Fruit fly (Drosophila melanogaster) whole organism, embryonic: ENCODE measurements around the gene Pisd.

ENCODE experiments used
- Antp ChIP-seq: fragments of 200-800 bp; sonication (Bioruptor generic); optimal IDR thresholded peaks from 3 replicates; lab custom pipeline; 2016; ENCODE audit warnings: missing biosample characterization, missing genetic modification characterization
- Atf3 ChIP-seq: fragments of 200-800 bp; sonication (Bioruptor generic); optimal IDR thresholded peaks from 3 replicates; lab custom pipeline; 2016; ENCODE audit warnings: missing biosample characterization, missing genetic modification characterization
- B-H2 ChIP-seq: fragments of 200-800 bp; sonication (Bioruptor generic); optimal IDR thresholded peaks from 2 replicates; lab custom pipeline; 2018; ENCODE audit warnings: missing biosample characterization, mild to moderate bottlenecking, missing genetic modification characterization
- CG10366 ChIP-seq: fragments of 200-800 bp; sonication (Bioruptor generic); IDR thresholded peaks from 2 replicates; pipeline ENCODE4 v1.3.6; 2022; ENCODE audit warnings: missing biosample characterization, missing genetic modification characterization
- CG12071 ChIP-seq: fragments of 200-800 bp; sonication (Bioruptor generic); optimal IDR thresholded peaks from 3 replicates; lab custom pipeline; 2018; ENCODE audit warnings: missing biosample characterization, mild to moderate bottlenecking, missing genetic modification characterization
- CG12744 ChIP-seq: fragments of 200-800 bp; sonication (Bioruptor generic); optimal IDR thresholded peaks from 2 replicates; lab custom pipeline; 2016; ENCODE audit warnings: missing biosample characterization, missing genetic modification characterization
- CG12942 ChIP-seq: fragments of 200-800 bp; sonication (Bioruptor generic); optimal IDR thresholded peaks from 3 replicates; lab custom pipeline; 2016; ENCODE audit warnings: missing biosample characterization, missing genetic modification characterization
- CG13123 ChIP-seq: fragments of 200-800 bp; sonication (Bioruptor generic); optimal IDR thresholded peaks from 2 replicates; lab custom pipeline; 2016; ENCODE audit warnings: missing biosample characterization, missing genetic modification characterization
- CG13296 ChIP-seq: fragments of 200-800 bp; sonication (Bioruptor generic); optimal IDR thresholded peaks from 3 replicates; lab custom pipeline; 2018; ENCODE audit warnings: missing biosample characterization, mild to moderate bottlenecking, missing genetic modification characterization
- CG14050 ChIP-seq: fragments of 200-800 bp; sonication (Bioruptor generic); IDR thresholded peaks from 3 replicates; pipeline ENCODE4 v1.3.6; 2022; ENCODE audit warnings: missing biosample characterization, missing genetic modification characterization
- CG17361 ChIP-seq: fragments of 200-800 bp; sonication (Bioruptor generic); IDR thresholded peaks from 3 replicates; pipeline ENCODE4 v1.3.6; 2022; ENCODE audit warnings: missing biosample characterization, missing genetic modification characterization
- CG17802 ChIP-seq: fragments of 200-800 bp; sonication (Bioruptor generic); optimal IDR thresholded peaks from 2 replicates; lab custom pipeline; 2018; ENCODE audit warnings: missing biosample characterization, mild to moderate bottlenecking, missing genetic modification characterization, moderate library complexity
- CG2875 ChIP-seq: fragments of 200-800 bp; sonication (Bioruptor generic); optimal IDR thresholded peaks from 2 replicates; lab custom pipeline; 2017; ENCODE audit warnings: missing biosample characterization, mild to moderate bottlenecking, missing genetic modification characterization, missing genetic modification reagents
- CG30431 ChIP-seq: fragments of 200-800 bp; sonication (Bioruptor generic); optimal IDR thresholded peaks from 2 replicates; lab custom pipeline; 2017; ENCODE audit warnings: missing biosample characterization, missing genetic modification characterization
- CG32767 ChIP-seq: fragments of 200-800 bp; sonication (Bioruptor generic); IDR thresholded peaks from 2 replicates; pipeline ENCODE4 v1.3.6; 2022; ENCODE audit warnings: missing biosample characterization, missing genetic modification characterization
- CG43689 ChIP-seq: fragments of 200-800 bp; sonication (Bioruptor generic); IDR thresholded peaks from 2 replicates; pipeline ENCODE4 v1.3.6; 2022; ENCODE audit warnings: missing biosample characterization, missing genetic modification characterization
- CG4854 ChIP-seq: fragments of 200-800 bp; sonication (Bioruptor generic); optimal IDR thresholded peaks from 2 replicates; lab custom pipeline; 2016; ENCODE audit warnings: missing biosample characterization, missing genetic modification characterization, inconsistent platforms
- CG6175 ChIP-seq: fragments of 200-800 bp; sonication (Bioruptor generic); IDR thresholded peaks from 3 replicates; pipeline ENCODE4 v1.3.6; 2022; ENCODE audit warnings: missing biosample characterization, missing genetic modification characterization
- CG8359 ChIP-seq: fragments of 200-800 bp; sonication (Bioruptor generic); optimal IDR thresholded peaks from 2 replicates; lab custom pipeline; 2017; ENCODE audit warnings: missing biosample characterization, mild to moderate bottlenecking, missing genetic modification characterization, borderline replicate concordance
- CoRest ChIP-seq: fragments of 200-800 bp; sonication (Bioruptor generic); optimal IDR thresholded peaks from 3 replicates; lab custom pipeline; 2018; ENCODE audit warnings: missing biosample characterization, mild to moderate bottlenecking, missing genetic modification characterization, moderate library complexity
- Drgx ChIP-seq: fragments of 200-800 bp; sonication (Bioruptor generic); IDR thresholded peaks from 2 replicates; pipeline ENCODE4 v1.3.6; 2022; ENCODE audit warnings: missing biosample characterization, missing genetic modification characterization
- ERR ChIP-seq: fragments of 200-800 bp; sonication (Bioruptor generic); optimal IDR thresholded peaks from 2 replicates; lab custom pipeline; 2016; ENCODE audit warnings: missing biosample characterization, missing genetic modification characterization
- Lhr ChIP-seq: fragments of 200-800 bp; sonication (Bioruptor generic); optimal IDR thresholded peaks from 3 replicates; lab custom pipeline; 2017; ENCODE audit warnings: mild to moderate bottlenecking, missing biosample characterization, missing genetic modification reagents, missing genetic modification characterization
- Mrtf ChIP-seq: fragments of 200-800 bp; sonication (Bioruptor generic); IDR thresholded peaks from 3 replicates; pipeline ENCODE4 v1.3.6; 2022; ENCODE audit warnings: missing biosample characterization, missing genetic modification characterization
- Nf-YB ChIP-seq: fragments of 200-800 bp; sonication (Bioruptor generic); optimal IDR thresholded peaks from 3 replicates; lab custom pipeline; 2019; ENCODE audit warnings: missing biosample characterization, mild to moderate bottlenecking, missing genetic modification characterization, moderate library complexity
- Scr ChIP-seq: fragments of 200-800 bp; sonication (Bioruptor generic); IDR thresholded peaks from 2 replicates; pipeline ENCODE4 v1.3.6; 2022; ENCODE audit warnings: missing biosample characterization, missing genetic modification characterization; ENCODE audit not compliant: partially characterized antibody
- Sox102F ChIP-seq: fragments of 200-800 bp; sonication (Bioruptor generic); optimal IDR thresholded peaks from 2 replicates; lab custom pipeline; 2018; ENCODE audit warnings: missing biosample characterization, mild to moderate bottlenecking, missing genetic modification characterization, moderate library complexity
- TFAM ChIP-seq: fragments of 200-800 bp; sonication (Bioruptor generic); optimal IDR thresholded peaks from 2 replicates; lab custom pipeline; 2017; ENCODE audit warnings: missing biosample characterization, missing genetic modification characterization, inconsistent platforms
- Tbp ChIP-seq: fragments of >200 bp; optimal IDR thresholded peaks from 2 replicates; lab custom pipeline; 2018; ENCODE audit warnings: missing biosample characterization, missing genetic modification characterization
- cad ChIP-seq: fragments of >200 bp; optimal IDR thresholded peaks from 2 replicates; lab custom pipeline; 2017; ENCODE audit warnings: missing biosample characterization, missing genetic modification characterization
- dysf ChIP-seq: fragments of 200-800 bp; sonication (Bioruptor generic); IDR thresholded peaks from 3 replicates; pipeline ENCODE4 v1.3.6; 2022; ENCODE audit warnings: missing biosample characterization, missing genetic modification characterization
- exex ChIP-seq: fragments of 200-800 bp; sonication (Bioruptor generic); optimal IDR thresholded peaks from 4 replicates; lab custom pipeline; 2018; ENCODE audit warnings: missing biosample characterization, mild to moderate bottlenecking, missing genetic modification characterization, moderate library complexity
- grau ChIP-seq: fragments of 200-800 bp; optimal IDR thresholded peaks from 3 replicates; lab custom pipeline; 2019; ENCODE audit warnings: missing biosample characterization, mild to moderate bottlenecking, missing genetic modification characterization, moderate library complexity
- her ChIP-seq: fragments of 200-800 bp; sonication (Bioruptor generic); optimal IDR thresholded peaks from 2 replicates; lab custom pipeline; 2016; ENCODE audit warnings: missing biosample characterization, missing genetic modification characterization
- insv ChIP-seq, 2 experiments: fragments of 200-800 bp; sonication (Bioruptor generic); optimal IDR thresholded peaks; 3 replicates each; lab custom pipeline; 2016 to 2018; ENCODE audit warnings: missing biosample characterization in 2 of 2, missing genetic modification characterization in 2 of 2
- klu ChIP-seq: fragments of 200-800 bp; sonication (Bioruptor generic); IDR thresholded peaks from 2 replicates; pipeline ENCODE4 v1.3.6; 2022; ENCODE audit warnings: missing biosample characterization, missing genetic modification characterization
- kni ChIP-seq: fragments of 200-800 bp; sonication (Bioruptor generic); optimal IDR thresholded peaks from 3 replicates; lab custom pipeline; 2017; ENCODE audit warnings: mild to moderate bottlenecking, missing biosample characterization, missing genetic modification reagents, missing genetic modification characterization
- lbe ChIP-seq: fragments of 200-800 bp; sonication (Bioruptor generic); optimal IDR thresholded peaks from 2 replicates; lab custom pipeline; 2016; ENCODE audit warnings: missing biosample characterization, mild to moderate bottlenecking, missing genetic modification characterization
- lmd ChIP-seq: fragments of 200-800 bp; sonication (Bioruptor generic); IDR thresholded peaks from 2 replicates; pipeline ENCODE4 v1.3.6; 2022; ENCODE audit warnings: missing biosample characterization, missing genetic modification characterization
- lov ChIP-seq, 2 experiments: fragments of 200-800 bp in 1 of 2; fragments of >200 bp in 1 of 2; sonication (Bioruptor generic) in 1 of 2; IDR thresholded peaks in 1 of 2; optimal IDR thresholded peaks in 1 of 2; 2 replicates in 1 of 2; 3 replicates in 1 of 2; pipeline versions ENCODE4 v1.3.6 to Lab custom; 2017 to 2022; ENCODE audit warnings: missing biosample characterization in 1 of 2, missing genetic modification characterization in 1 of 2
- mirr ChIP-seq: fragments of 200-800 bp; sonication (Bioruptor generic); optimal IDR thresholded peaks from 3 replicates; lab custom pipeline; 2018; ENCODE audit warnings: missing biosample characterization, mild to moderate bottlenecking, missing genetic modification characterization
- nerfin-1 ChIP-seq: fragments of 200-800 bp; sonication (Bioruptor generic); optimal IDR thresholded peaks from 3 replicates; lab custom pipeline; 2019; ENCODE audit warnings: missing biosample characterization, mild to moderate bottlenecking, missing genetic modification characterization, moderate library complexity
- nerfin-2 ChIP-seq: fragments of 200-800 bp; sonication (Bioruptor generic); IDR thresholded peaks from 2 replicates; pipeline ENCODE4 v1.3.6; 2022; ENCODE audit warnings: missing biosample characterization, missing genetic modification characterization; ENCODE audit not compliant: partially characterized antibody
- pita ChIP-seq: fragments of 200-800 bp; sonication (Bioruptor generic); optimal IDR thresholded peaks from 2 replicates; lab custom pipeline; 2017; ENCODE audit warnings: missing biosample characterization, mild to moderate bottlenecking, missing genetic modification characterization
- ranshi ChIP-seq: fragments of 200-800 bp; sonication (Bioruptor generic); IDR thresholded peaks from 2 replicates; pipeline ENCODE4 v1.3.6; 2022; ENCODE audit warnings: missing biosample characterization, missing genetic modification characterization
- rib ChIP-seq: fragments of 200-800 bp; sonication (Bioruptor generic); IDR thresholded peaks from 2 replicates; pipeline ENCODE4 v1.3.6; 2022; ENCODE audit warnings: missing biosample characterization, missing genetic modification characterization
- sens-2 ChIP-seq: fragments of 200-800 bp; sonication (Bioruptor generic); IDR thresholded peaks from 2 replicates; pipeline ENCODE4 v1.3.6; 2022; ENCODE audit warnings: missing biosample characterization, missing genetic modification characterization
- tio ChIP-seq: fragments of 200-800 bp; sonication (Bioruptor generic); optimal IDR thresholded peaks from 2 replicates; lab custom pipeline; 2017; ENCODE audit warnings: missing biosample characterization, missing genetic modification characterization, inconsistent platforms
- trem ChIP-seq: fragments of 200-800 bp; optimal IDR thresholded peaks from 3 replicates; lab custom pipeline; 2019; ENCODE audit warnings: missing biosample characterization, mild to moderate bottlenecking, missing genetic modification characterization, moderate library complexity
- wdn ChIP-seq: fragments of 200-800 bp; sonication (Bioruptor generic); IDR thresholded peaks from 2 replicates; pipeline ENCODE4 v1.3.6; 2022; ENCODE audit warnings: missing biosample characterization, missing genetic modification characterization
- wek ChIP-seq: fragments of 200-800 bp; sonication (Bioruptor generic); optimal IDR thresholded peaks from 3 replicates; lab custom pipeline; 2018; ENCODE audit warnings: missing biosample characterization, mild to moderate bottlenecking, missing genetic modification characterization, moderate library complexity
- yki ChIP-seq: fragments of >200 bp; optimal IDR thresholded peaks from 3 replicates; lab custom pipeline; 2018

Pisd gene

dm6 chr3R:24057188-24057587, 6.6 kb downstream of the Pisd start, which contains the start of gene Hsp68 (continued):
- TF ChIP-seq Tbp (peak; percentile 93), rib (GFP tag; lab: Robert Waterston, UW) (no peak), lbe (GFP tag; lab: Kevin White, UChicago) (peak; percentile 25), Mrtf (no peak), Drgx (GFP tag; lab: Robert Waterston, UW) (no peak), Lhr (GFP tag; lab: Kevin White, UChicago) (no peak), trem (tag; lab: Kevin White, UChicago) (peak; percentile 35), klu (GFP tag; lab: Robert Waterston, UW) (no peak), Sox102F (no peak), CG17802 (tag; lab: Kevin White, UChicago) (no peak), wdn (GFP tag; lab: Robert Waterston, UW) (no peak), CG30431 (GFP tag; lab: Kevin White, UChicago) (no peak), sens-2 (GFP tag; lab: Robert Waterston, UW) (no peak), CG2875 (GFP tag; lab: Kevin White, UChicago) (no peak), grau (tag; lab: Kevin White, UChicago) (peak; percentile 23), TFAM (no peak), CG12942 (GFP tag; lab: Kevin White, UChicago) (no peak), exex (no peak), CG6175 (GFP tag; lab: Robert Waterston, UW) (no peak), mirr (GFP tag; lab: Kevin White, UChicago) (peak; percentile 58), CG32767 (GFP tag; lab: Robert Waterston, UW) (no peak), nerfin-1 (tag; lab: Kevin White, UChicago) (peak; percentile 58), CG4854 (GFP tag; lab: Kevin White, UChicago) (no peak), CG12744 (no peak), Antp (GFP tag; lab: Kevin White, UChicago) (no peak), B-H2 (GFP tag; lab: Kevin White, UChicago) (peak; percentile 1), lov (optimal IDR thresholded peaks at IDR 0.05; lab: Kevin White, UChicago) (no peak), lov (GFP tag; IDR thresholded peaks at IDR 0.05; lab: Robert Waterston, UW) (no peak), CG17361 (GFP tag; lab: Robert Waterston, UW) (no peak), insv (GFP tag; optimal IDR thresholded peaks at IDR 0.05; lab: Kevin White, UChicago) (peak in 1 of 2 experiments; percentile 84), CG12071 (GFP tag; lab: Kevin White, UChicago) (no peak), dysf (GFP tag; lab: Robert Waterston, UW) (no peak), CG43689 (GFP tag; lab: Robert Waterston, UW) (no peak), ERR (GFP tag; lab: Kevin White, UChicago) (no peak), her (no peak), tio (GFP tag; lab: Kevin White, UChicago) (no peak), CG10366 (GFP tag; lab: Robert Waterston, UW) (no peak), kni (GFP tag; lab: Kevin White, UChicago) (no peak), CG13296 (GFP tag; lab: Kevin White, UChicago) (peak; percentile 57), lmd (GFP tag; lab: Robert Waterston, UW) (no peak), CG13123 (GFP tag; lab: Kevin White, UChicago) (no peak), CoRest (tag; lab: Kevin White, UChicago) (no peak), CG14050 (GFP tag; lab: Robert Waterston, UW) (no peak), nerfin-2 (GFP tag; lab: Robert Waterston, UW) (peak; percentile 44; the same call in 1 of the 2 replicates), ranshi (GFP tag; lab: Robert Waterston, UW) (no peak), Scr (no peak), Nf-YB (GFP tag; lab: Kevin White, UChicago) (no peak), CG8359 (GFP tag; lab: Kevin White, UChicago) (no peak), cad (GFP tag; lab: Kevin White, UChicago) (peak; percentile 52), yki (lab: Kevin White, UChicago) (no peak), Atf3 (GFP tag; lab: Kevin White, UChicago) (no peak), wek (GFP tag; lab: Kevin White, UChicago) (peak; percentile 45), pita (GFP tag; lab: Kevin White, UChicago) (no peak)
